Fruit fly (Drosophila melanogaster): ENCODE results near the gene CG3857.
A peak's percentile ranks its signal among the peaks of the same experiment; 100 is the strongest.

Gene CG3857

DNA sequence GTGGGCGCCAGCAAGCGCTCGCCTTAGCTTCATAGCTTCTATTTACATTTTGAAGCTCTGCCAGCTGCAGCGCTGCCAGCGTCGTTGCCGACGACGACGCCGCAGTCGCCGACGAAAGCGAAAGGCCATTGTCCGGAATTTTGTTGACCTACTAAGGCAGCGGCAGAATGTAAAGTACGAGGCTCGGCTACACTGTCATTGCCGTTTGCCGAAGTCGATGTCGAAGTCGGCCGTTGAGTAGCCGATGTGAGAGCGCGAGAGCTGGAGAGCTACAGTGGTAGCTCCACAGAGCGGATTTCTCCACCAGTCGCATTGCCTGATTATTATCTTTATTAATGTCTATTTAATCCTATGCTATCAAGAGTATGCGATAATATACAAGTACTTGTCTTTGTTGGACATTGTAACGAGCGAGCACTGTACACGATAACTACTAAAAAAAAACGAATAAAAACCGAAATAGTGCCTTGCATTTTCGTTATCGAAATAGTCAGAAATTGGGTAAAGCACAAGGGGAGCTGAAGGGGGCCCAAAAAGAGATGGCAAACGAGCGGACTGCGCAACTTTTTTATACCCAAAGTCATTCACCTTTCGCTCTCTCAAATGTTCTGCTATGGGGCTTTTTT lies 23.9 kb upstream of the CG3857 start (continued):
- TF ChIP-seq gt (GFP tag; IDR thresholded peaks at IDR 0.05), result peak; percentile 89
- TF ChIP-seq Bgb (GFP tag; IDR thresholded peaks at IDR 0.05; ENCODE audit: partially characterized antibody), result no peak
- TF ChIP-seq Sox102F (GFP tag; optimal IDR thresholded peaks at IDR 0.05), result peak; percentile 97
- TF ChIP-seq TFAM (GFP tag; optimal IDR thresholded peaks at IDR 0.05), result peak; percentile 79
- TF ChIP-seq CG8089 (GFP tag; optimal IDR thresholded peaks at IDR 0.05), result peak; percentile 91
- peak; percentile 85 for TF ChIP-seq CG12236 (GFP tag; optimal IDR thresholded peaks at IDR 0.05)
- TF ChIP-seq unc-4 (GFP tag; IDR thresholded peaks at IDR 0.05; ENCODE audit: partially characterized antibody), result no peak
- peak; percentile 72 for TF ChIP-seq ham (GFP tag; IDR thresholded peaks at IDR 0.05)
- no peak for TF ChIP-seq Sin3A (optimal IDR thresholded peaks at IDR 0.05)
- TF ChIP-seq CG10366 (GFP tag; IDR thresholded peaks at IDR 0.05), result peak; percentile 97
- peak; percentile 91 for TF ChIP-seq Lim3 (GFP tag; IDR thresholded peaks at IDR 0.05)
- peak; percentile 73 for TF ChIP-seq CG15073 (GFP tag; optimal IDR thresholded peaks at IDR 0.05)
- peak; percentile 96 for TF ChIP-seq CG14667 (GFP tag; IDR thresholded peaks at IDR 0.05)
- TF ChIP-seq kah (GFP tag; optimal IDR thresholded peaks at IDR 0.05), result peak; percentile 86
- TF ChIP-seq CG2889 (GFP tag; IDR thresholded peaks at IDR 0.05), result peak; percentile 91
- peak; percentile 90 for TF ChIP-seq bowl (GFP tag; IDR thresholded peaks at IDR 0.05)
- TF ChIP-seq mirr (GFP tag; optimal IDR thresholded peaks at IDR 0.05), result peak; percentile 96
- peak; percentile 32 for TF ChIP-seq ash1 (GFP tag; optimal IDR thresholded peaks at IDR 0.05)
- peak in 1 of 2 experiments; percentile 60 for TF ChIP-seq Trl (optimal IDR thresholded peaks at IDR 0.05)
- TF ChIP-seq Trl (GFP tag; optimal IDR thresholded peaks at IDR 0.05), result peak; percentile 84
- no peak for TF ChIP-seq Elba2 (GFP tag; optimal IDR thresholded peaks at IDR 0.05)
- peak; percentile 92 for TF ChIP-seq CG33213 (GFP tag; optimal IDR thresholded peaks at IDR 0.05)
- TF ChIP-seq CG7271 (tag; optimal IDR thresholded peaks at IDR 0.05), result peak; percentile 48
- TF ChIP-seq MTF-1 (GFP tag; optimal IDR thresholded peaks at IDR 0.05; ENCODE audit: borderline replicate concordance), result peak; percentile 89
- TF ChIP-seq Dp (GFP tag; optimal IDR thresholded peaks at IDR 0.05), result no peak
- TF ChIP-seq zfh2 (GFP tag; optimal IDR thresholded peaks at IDR 0.05), result peak; percentile 88
- no peak for TF ChIP-seq tna (GFP tag; IDR thresholded peaks at IDR 0.05; ENCODE audit: partially characterized antibody)
- TF ChIP-seq chinmo (GFP tag; IDR thresholded peaks at IDR 0.05; ENCODE audit: partially characterized antibody), result peak; percentile 64; the same call in 1 of the 4 replicates
- TF ChIP-seq Nf-YC (tag; optimal IDR thresholded peaks at IDR 0.05), result peak; percentile 85
- TF ChIP-seq org-1 (GFP tag; optimal IDR thresholded peaks at IDR 0.05), result peak; percentile 91
- peak; percentile 99 for TF ChIP-seq grau (tag; optimal IDR thresholded peaks at IDR 0.05)
- TF ChIP-seq pros (GFP tag; optimal IDR thresholded peaks at IDR 0.05), result peak; percentile 25
- TF ChIP-seq repo (GFP tag; optimal IDR thresholded peaks at IDR 0.05), result peak; percentile 92
- peak; percentile 97 for TF ChIP-seq CG14441 (GFP tag; IDR thresholded peaks at IDR 0.05)
- TF ChIP-seq Antp (GFP tag; optimal IDR thresholded peaks at IDR 0.05), result peak; percentile 93
- TF ChIP-seq yki (optimal IDR thresholded peaks at IDR 0.05), result no peak
- TF ChIP-seq CG14014 (GFP tag; IDR thresholded peaks at IDR 0.05), result peak; percentile 95
- no peak for TF ChIP-seq fd102C (GFP tag; optimal IDR thresholded peaks at IDR 0.05)
- peak; percentile 91 for TF ChIP-seq CG13624 (GFP tag; optimal IDR thresholded peaks at IDR 0.05)
- peak; percentile 85 for TF ChIP-seq CG12299 (tag; optimal IDR thresholded peaks at IDR 0.05)
- TF ChIP-seq seq (GFP tag; IDR thresholded peaks at IDR 0.05), result peak; percentile 93
- peak; percentile 91 for TF ChIP-seq CG4820 (GFP tag; optimal IDR thresholded peaks at IDR 0.05)
- TF ChIP-seq unpg (GFP tag; optimal IDR thresholded peaks at IDR 0.05), result peak; percentile 95
- TF ChIP-seq stwl (tag; optimal IDR thresholded peaks at IDR 0.05), result no peak
- peak; percentile 87 for TF ChIP-seq CG4617 (GFP tag; optimal IDR thresholded peaks at IDR 0.05; ENCODE audit: borderline replicate concordance)
- peak; percentile 97 for TF ChIP-seq sqz (GFP tag; optimal IDR thresholded peaks at IDR 0.05)
- peak; percentile 97 for TF ChIP-seq ind (GFP tag; optimal IDR thresholded peaks at IDR 0.05)
- TF ChIP-seq Fer3 (tag; optimal IDR thresholded peaks at IDR 0.05), result peak; percentile 95
- TF ChIP-seq Hr39 (optimal IDR thresholded peaks at IDR 0.05), result no peak
- TF ChIP-seq CG14860 (GFP tag; IDR thresholded peaks at IDR 0.05; ENCODE audit: partially characterized antibody), result no peak
- TF ChIP-seq CG7745 (tag; optimal IDR thresholded peaks at IDR 0.05), result no peak

Measured in whole organism, embryonic.